Fruit fly (Drosophila melanogaster) whole organism, wandering third instar larva: Measurements from ENCODE around the gene eIF1A.

Experiments used
- CG32264 ChIP-seq: fragments of 200-800 bp; sonication (Bioruptor generic); optimal IDR thresholded peaks from 2 replicates; lab custom pipeline; 2016; ENCODE audit warnings: missing biosample characterization, missing genetic modification characterization
- Hr78 ChIP-seq: fragments of >200 bp; optimal IDR thresholded peaks from 2 replicates; lab custom pipeline; 2017; ENCODE audit warnings: missing biosample characterization, missing genetic modification characterization
- OdsH ChIP-seq: fragments of 200-800 bp; sonication (Bioruptor generic); optimal IDR thresholded peaks from 2 replicates; lab custom pipeline; 2016; ENCODE audit warnings: missing biosample characterization, mild to moderate bottlenecking, missing genetic modification characterization
- brk ChIP-seq: fragments of 200-800 bp; sonication (Bioruptor generic); optimal IDR thresholded peaks from 2 replicates; lab custom pipeline; 2016; ENCODE audit warnings: missing biosample characterization, mild to moderate bottlenecking, missing genetic modification characterization
- h ChIP-seq: fragments of 200-800 bp; sonication (Bioruptor generic); optimal IDR thresholded peaks from 3 replicates; lab custom pipeline; 2016; ENCODE audit warnings: missing biosample characterization, mild to moderate bottlenecking, missing genetic modification characterization
- pan ChIP-seq: fragments of >200 bp; optimal IDR thresholded peaks from 2 replicates; lab custom pipeline; 2017
- psq ChIP-seq: fragments of 200-800 bp; sonication (Bioruptor generic); optimal IDR thresholded peaks from 3 replicates; lab custom pipeline; 2017; ENCODE audit warnings: missing biosample characterization, mild to moderate bottlenecking, missing genetic modification characterization, moderate library complexity
- sv ChIP-seq: fragments of 200-800 bp; sonication (Bioruptor generic); optimal IDR thresholded peaks from 3 replicates; lab custom pipeline; 2016; ENCODE audit warnings: missing biosample characterization, missing genetic modification characterization

DNA sequence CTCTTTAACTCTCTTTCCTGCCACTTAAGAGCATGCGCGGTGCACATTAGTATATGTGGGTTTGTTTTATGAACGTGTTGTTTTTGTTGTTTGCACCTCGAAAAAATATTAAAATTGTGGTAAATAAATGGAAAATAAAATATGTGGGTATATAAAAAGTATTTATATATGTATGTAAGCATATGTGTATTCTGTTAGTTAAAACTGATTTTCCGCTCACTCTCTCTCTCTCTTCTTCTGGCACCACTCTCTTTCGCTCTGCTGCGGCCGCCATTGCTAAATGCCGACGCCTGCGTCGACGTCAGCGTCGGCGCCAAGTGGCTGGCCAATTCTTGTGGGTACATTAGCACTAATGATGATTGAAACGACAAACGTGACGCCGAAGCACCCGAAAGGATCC is 9.2 kb upstream of the eIF1A start:
- TF ChIP-seq h (GFP tag; lab: Kevin White, UChicago) = no peak
- no peak for TF ChIP-seq CG32264 (GFP tag; lab: Kevin White, UChicago)
- TF ChIP-seq sv (GFP tag; lab: Kevin White, UChicago) = no peak
- no peak for TF ChIP-seq psq (GFP tag; lab: Kevin White, UChicago)
- TF ChIP-seq OdsH (GFP tag; lab: Kevin White, UChicago) = no peak
- no peak for TF ChIP-seq Hr78 (GFP tag; lab: Kevin White, UChicago)
- TF ChIP-seq pan (lab: Kevin White, UChicago) = no peak
- no peak for TF ChIP-seq brk
